Fruit fly (Drosophila melanogaster) whole organism, adult: ENCODE data around the gene CG1812.

Source experiments
- CG12768 ChIP-seq: fragments of 200-800 bp; sonication (Bioruptor generic); optimal IDR thresholded peaks from 2 replicates; lab custom pipeline; 2017; ENCODE audit warnings: missing biosample characterization, missing genetic modification characterization, mild to moderate bottlenecking, moderate library complexity, missing genetic modification reagents
- CG1620 ChIP-seq: fragments of 200-800 bp; sonication (Bioruptor generic); optimal IDR thresholded peaks from 2 replicates; lab custom pipeline; 2016; ENCODE audit warnings: missing biosample characterization, missing genetic modification characterization
- CG7045 ChIP-seq: fragments of 200-800 bp; sonication (Bioruptor generic); optimal IDR thresholded peaks from 2 replicates; lab custom pipeline; 2017; ENCODE audit warnings: missing biosample characterization, mild to moderate bottlenecking, missing genetic modification characterization
- CG7101 ChIP-seq: fragments of 200-800 bp; sonication (Bioruptor generic); optimal IDR thresholded peaks from 2 replicates; lab custom pipeline; 2018; ENCODE audit warnings: missing biosample characterization, mild to moderate bottlenecking, missing genetic modification characterization, moderate library complexity
- Clk ChIP-seq: fragments of 200-800 bp; sonication (Bioruptor generic); optimal IDR thresholded peaks from 2 replicates; lab custom pipeline; 2017; ENCODE audit warnings: missing biosample characterization, missing genetic modification characterization
- Mnt ChIP-seq: fragments of 200-800 bp; sonication (Bioruptor generic); optimal IDR thresholded peaks from 2 replicates; lab custom pipeline; 2016; ENCODE audit warnings: missing biosample characterization, mild to moderate bottlenecking, missing genetic modification characterization
- bab1 ChIP-seq: fragments of 200-800 bp; sonication (Bioruptor generic); optimal IDR thresholded peaks from 3 replicates; lab custom pipeline; 2019; ENCODE audit warnings: missing biosample characterization, mild to moderate bottlenecking, missing genetic modification characterization, moderate library complexity
- cnc ChIP-seq, 2 experiments: fragments of >200 bp; optimal IDR thresholded peaks; 2 replicates each; lab custom pipeline; 2017
- kay ChIP-seq: fragments of 200-800 bp; sonication (Bioruptor generic); peaks from one replicate; lab custom pipeline; 2016; ENCODE audit warnings: missing biosample characterization, missing genetic modification characterization, borderline replicate concordance
- toe ChIP-seq: fragments of 200-800 bp; sonication (Bioruptor generic); optimal IDR thresholded peaks from 2 replicates; lab custom pipeline; 2016; ENCODE audit warnings: missing biosample characterization, missing genetic modification characterization

DNA sequence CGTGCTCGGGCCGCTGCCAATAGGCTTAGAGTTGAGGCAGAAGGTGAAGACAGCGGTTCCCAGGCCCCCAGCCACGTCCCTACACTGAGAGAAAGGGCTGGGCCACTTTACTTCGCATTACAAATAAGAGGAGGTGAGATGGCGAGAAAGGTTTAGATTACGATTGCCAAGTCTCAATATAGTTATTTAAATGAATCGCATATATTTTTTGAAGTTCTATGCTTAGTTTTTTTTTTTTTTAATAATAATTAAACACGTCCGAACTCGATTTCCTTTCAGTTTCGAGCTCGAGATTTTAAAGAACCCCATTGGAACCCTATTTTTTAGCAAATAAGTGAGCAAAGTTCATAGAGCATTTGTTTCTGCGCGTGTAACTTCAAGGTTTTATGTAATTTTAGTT lies 3.6 kb upstream of the CG1812 start:
- TF ChIP-seq CG7101 (tag; lab: Kevin White, UChicago): no peak
- TF ChIP-seq Clk (GFP tag; lab: Kevin White, UChicago): no peak
- no peak for TF ChIP-seq Mnt (GFP tag; lab: Kevin White, UChicago)
- no peak for TF ChIP-seq kay (GFP tag; lab: Kevin White, UChicago)
- TF ChIP-seq toe: no peak
- TF ChIP-seq cnc (optimal IDR thresholded peaks at IDR 0.05; lab: Kevin White, UChicago): no peak
- no peak for TF ChIP-seq CG7045 (GFP tag; lab: Kevin White, UChicago)
- TF ChIP-seq CG1620 (GFP tag; lab: Kevin White, UChicago): no peak
- no peak for TF ChIP-seq CG12768
- TF ChIP-seq bab1: no peak
